Fruit fly (Drosophila melanogaster): Measurements from ENCODE around the gene EndoA.

EndoA gene

dm6 chr3R:18931725-18932124 is 25.3 kb downstream of the EndoA start:
- TF ChIP-seq Jra (GFP tag; optimal IDR thresholded peaks at IDR 0.05) (no peak), ey (GFP tag; optimal IDR thresholded peaks at IDR 0.05) (no peak), dsf (GFP tag; optimal IDR thresholded peaks at IDR 0.05; ENCODE audit: borderline replicate concordance) (no peak), pan (optimal IDR thresholded peaks at IDR 0.05) (no peak), CG9705 (GFP tag; optimal IDR thresholded peaks at IDR 0.05) (no peak), Mio (GFP tag; optimal IDR thresholded peaks at IDR 0.05) (no peak), Rel (GFP tag; optimal IDR thresholded peaks at IDR 0.05) (no peak), Rel (tag; optimal IDR thresholded peaks at IDR 0.05) (no peak), woc (GFP tag; optimal IDR thresholded peaks at IDR 0.05) (no peak), rgr (GFP tag; optimal IDR thresholded peaks at IDR 0.05) (no peak), sv (GFP tag; optimal IDR thresholded peaks at IDR 0.05) (no peak), Hr83 (GFP tag; optimal IDR thresholded peaks at IDR 0.05; ENCODE audit: poor library complexity, severe bottlenecking) (no peak), GATAd (GFP tag; optimal IDR thresholded peaks at IDR 0.05) (no peak), HLH106 (tag; optimal IDR thresholded peaks at IDR 0.05) (no peak), CG32264 (GFP tag; optimal IDR thresholded peaks at IDR 0.05) (no peak), foxo (GFP tag; optimal IDR thresholded peaks at IDR 0.05) (no peak), psq (GFP tag; optimal IDR thresholded peaks at IDR 0.05) (no peak), sage (GFP tag; optimal IDR thresholded peaks at IDR 0.05) (no peak), Dif (GFP tag; optimal IDR thresholded peaks at IDR 0.05; ENCODE audit: partially characterized antibody) (no peak), h (GFP tag; optimal IDR thresholded peaks at IDR 0.05) (no peak), dl (GFP tag; optimal IDR thresholded peaks at IDR 0.05; ENCODE audit: insufficient read depth in 1 of 2, partially characterized antibody in 2 of 2) (no peak)

dm6 chr3R:18947307-18947706 is 40.9 kb downstream of the EndoA start:
- no peak for TF ChIP-seq sage (GFP tag; optimal IDR thresholded peaks at IDR 0.05)
- peak; percentile 78 for TF ChIP-seq Dfd (GFP tag; optimal IDR thresholded peaks at IDR 0.05)

dm6 chr3R:18949131-18949530 is 42.7 kb downstream of the EndoA start:
- TF ChIP-seq Vsx2 (GFP tag; optimal IDR thresholded peaks at IDR 0.05; ENCODE audit: partially characterized antibody) (no peak), Dif (GFP tag; optimal IDR thresholded peaks at IDR 0.05; ENCODE audit: partially characterized antibody) (no peak), dmrt93B (GFP tag; optimal IDR thresholded peaks at IDR 0.05) (no peak), GATAd (GFP tag; optimal IDR thresholded peaks at IDR 0.05) (no peak), tai (GFP tag; optimal IDR thresholded peaks at IDR 0.05) (no peak), rgr (GFP tag; optimal IDR thresholded peaks at IDR 0.05) (no peak), dsf (GFP tag; optimal IDR thresholded peaks at IDR 0.05; ENCODE audit: borderline replicate concordance) (no peak), lola (GFP tag; optimal IDR thresholded peaks at IDR 0.05) (no peak), Myc (optimal IDR thresholded peaks at IDR 0.05) (no peak), N (GFP tag; optimal IDR thresholded peaks at IDR 0.05) (no peak), fru (GFP tag; optimal IDR thresholded peaks at IDR 0.05) (no peak), Hnf4 (GFP tag; optimal IDR thresholded peaks at IDR 0.05) (no peak), jim (GFP tag; optimal IDR thresholded peaks at IDR 0.05) (no peak), woc (GFP tag; optimal IDR thresholded peaks at IDR 0.05) (no peak), Hr78 (GFP tag; optimal IDR thresholded peaks at IDR 0.05) (no peak), h (GFP tag; optimal IDR thresholded peaks at IDR 0.05) (no peak)

dm6 chr3R:18949896-18950295 is 43.5 kb downstream of the EndoA start, which contains the start of gene CG43732:
CG43732 (plus strand) TSS chr3R:18950196.
- no peak for TF ChIP-seq Rel (GFP tag; optimal IDR thresholded peaks at IDR 0.05)
- no peak for TF ChIP-seq Rel (tag; optimal IDR thresholded peaks at IDR 0.05)
- no peak for TF ChIP-seq Sp1 (GFP tag; optimal IDR thresholded peaks at IDR 0.05)
- TF ChIP-seq Dif (GFP tag; optimal IDR thresholded peaks at IDR 0.05; ENCODE audit: partially characterized antibody) = no peak
- no peak for TF ChIP-seq usp (GFP tag; optimal IDR thresholded peaks at IDR 0.05)
- TF ChIP-seq Vsx2 (GFP tag; optimal IDR thresholded peaks at IDR 0.05; ENCODE audit: partially characterized antibody) = no peak
- TF ChIP-seq psq (GFP tag; optimal IDR thresholded peaks at IDR 0.05) = no peak
- no peak for TF ChIP-seq h (GFP tag; optimal IDR thresholded peaks at IDR 0.05)
- no peak for TF ChIP-seq sage (GFP tag; optimal IDR thresholded peaks at IDR 0.05)
- no peak for TF ChIP-seq jim (GFP tag; optimal IDR thresholded peaks at IDR 0.05)
- no peak for TF ChIP-seq rgr (GFP tag; optimal IDR thresholded peaks at IDR 0.05)
